Worm (Caenorhabditis elegans): ENCODE results near the gene srbc-5.

DNA sequence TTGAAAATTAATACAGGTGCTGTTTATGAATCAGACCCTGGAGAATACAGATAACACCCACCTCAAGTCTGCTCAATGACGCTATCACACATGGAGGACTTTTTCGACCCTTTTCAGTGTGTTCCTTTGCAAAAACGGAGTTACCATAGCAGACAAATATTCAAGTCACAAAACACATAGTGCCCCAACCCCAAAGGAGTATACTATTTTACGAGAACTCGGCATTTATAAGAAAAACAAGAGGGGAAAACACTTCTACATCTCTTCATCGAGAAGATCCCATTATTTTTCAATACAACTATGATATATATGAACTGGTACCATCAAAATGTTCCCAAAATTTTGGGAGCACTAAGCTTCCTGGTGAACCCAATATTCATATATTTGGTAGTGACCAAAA lies 15.5 kb upstream of the srbc-5 start, which contains the start of gene srj-7:
- TF ChIP-seq pha-4 (GFP tag; IDR thresholded peaks at IDR 0.05), result no peak
- TF ChIP-seq pha-4 (tag; optimal IDR thresholded peaks at IDR 0.05), result no peak
- TF ChIP-seq gei-8 (GFP tag; optimal IDR thresholded peaks at IDR 0.05), result no peak
- no peak for TF ChIP-seq lin-15B (tag; optimal IDR thresholded peaks at IDR 0.05)
- TF ChIP-seq Y48G9A.11 (GFP tag; IDR thresholded peaks at IDR 0.05), result no peak
- no peak for TF ChIP-seq nhr-25 (tag; optimal IDR thresholded peaks at IDR 0.05; ENCODE audit: borderline replicate concordance, insufficient read depth)
- no peak for TF ChIP-seq jun-1 (tag; optimal IDR thresholded peaks at IDR 0.05)
- TF ChIP-seq nhr-48 (tag; optimal IDR thresholded peaks at IDR 0.05), result no peak
- no peak for TF ChIP-seq egl-27 (tag; optimal IDR thresholded peaks at IDR 0.05)
- no peak for TF ChIP-seq snpc-4 (tag; optimal IDR thresholded peaks at IDR 0.05)
- no peak for TF ChIP-seq unc-130 (GFP tag; optimal IDR thresholded peaks at IDR 0.05)
- TF ChIP-seq pqm-1 (tag; optimal IDR thresholded peaks at IDR 0.05), result no peak
